Worm (Caenorhabditis elegans) whole organism, early embryonic: ENCODE data around the gene srx-68.

Source experiments
- B0310.2 ChIP-seq: sonication (generic microtip); optimal IDR thresholded peaks from 2 replicates; lab custom pipeline; 2016; ENCODE audit warnings: mild to moderate bottlenecking, missing genetic modification characterization, missing compliant biosample characterization
- ama-1 ChIP-seq: fragments of 150-350 bp; optimal IDR thresholded peaks from 2 replicates; lab custom pipeline; 2014
- ceh-13 ChIP-seq: fragments of 200-800 bp; sonication (Bioruptor generic); optimal IDR thresholded peaks from 2 replicates; lab custom pipeline; 2018; ENCODE audit warnings: mild to moderate bottlenecking, missing genetic modification characterization, missing compliant biosample characterization
- ceh-36 ChIP-seq: sonication (generic microtip); optimal IDR thresholded peaks from 2 replicates; lab custom pipeline; 2016; ENCODE audit warnings: missing genetic modification characterization, inconsistent platforms, missing compliant biosample characterization
- flt-1 ChIP-seq: fragments of 200-800 bp; sonication (Bioruptor generic); IDR thresholded peaks from 2 replicates; pipeline ENCODE4 v1.3.6; 2022; ENCODE audit warnings: missing genetic modification characterization, missing compliant biosample characterization
- sea-1 ChIP-seq: fragments of 200-800 bp; sonication (Bioruptor generic); conservative IDR thresholded peaks from 2 replicates; pipeline ENCODE4 v1.3.6; 2022; ENCODE audit warnings: missing genetic modification characterization, missing compliant biosample characterization
- tbx-11 ChIP-seq: fragments of 200-800 bp; sonication (Bioruptor generic); IDR thresholded peaks from 2 replicates; pipeline ENCODE4 v1.3.6; 2022; ENCODE audit warnings: missing genetic modification characterization, missing compliant biosample characterization
- tra-4 ChIP-seq: sonication (generic microtip); optimal IDR thresholded peaks from 2 replicates; lab custom pipeline; 2017; ENCODE audit warnings: missing genetic modification characterization, missing compliant biosample characterization

- TF ChIP-seq ama-1 = no peak
- TF ChIP-seq tra-4 (tag; lab: Kevin White, UChicago) = no peak
- TF ChIP-seq ceh-36 (tag; lab: Kevin White, UChicago) = no peak
- no peak for TF ChIP-seq sea-1 (GFP tag; lab: Robert Waterston, UW)
- no peak for TF ChIP-seq flt-1 (GFP tag; lab: Robert Waterston, UW)
- no peak for TF ChIP-seq B0310.2
- TF ChIP-seq tbx-11 (GFP tag; lab: Robert Waterston, UW) = no peak
- TF ChIP-seq ceh-13 (GFP tag; lab: Kevin White, UChicago) = no peak
Measured at ce11 chrV:3896018-3896417, 16.6 kb upstream of the srx-68 start.
